Worm (Caenorhabditis elegans): Measurements from ENCODE around the gene C27D6.11.

DNA sequence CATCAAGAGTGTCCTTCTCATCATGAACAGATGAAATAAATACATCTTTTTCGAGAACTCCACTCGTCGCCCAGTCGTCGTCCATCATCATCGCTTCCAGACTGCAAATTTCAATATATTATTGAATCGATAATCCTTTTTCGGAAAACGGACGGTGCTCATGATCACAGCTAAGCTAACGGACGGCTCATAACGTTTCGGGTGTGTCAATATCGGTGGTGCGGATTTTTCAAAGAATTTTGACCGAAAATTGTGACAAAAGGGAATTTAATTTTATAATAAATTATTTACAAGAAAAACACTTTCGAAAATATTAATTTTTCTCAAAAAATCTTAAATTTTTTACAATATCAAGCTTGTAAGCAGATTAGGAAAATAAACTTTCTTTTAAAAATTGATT, 26.5 kb upstream of the C27D6.11 start, which contains the start of gene crh-2:
- TF ChIP-seq lsy-2 (tag; optimal IDR thresholded peaks at IDR 0.05) (no peak), ceh-82 (tag; optimal IDR thresholded peaks at IDR 0.05) (no peak), snpc-4 (tag; optimal IDR thresholded peaks at IDR 0.05) (no peak), zag-1 (tag; optimal IDR thresholded peaks at IDR 0.05) (no peak), blmp-1 (tag; optimal IDR thresholded peaks at IDR 0.05; ENCODE audit: insufficient read depth) (no peak), dmd-4 (tag; optimal IDR thresholded peaks at IDR 0.05) (no peak), R02D3.7 (tag; optimal IDR thresholded peaks at IDR 0.05) (no peak), nhr-237 (tag; optimal IDR thresholded peaks at IDR 0.05) (no peak), mdl-1 (tag; optimal IDR thresholded peaks at IDR 0.05) (no peak), lin-13 (GFP tag; optimal IDR thresholded peaks at IDR 0.05) (no peak), unc-62 (GFP tag; optimal IDR thresholded peaks at IDR 0.05) (no peak), unc-39 (tag; optimal IDR thresholded peaks at IDR 0.05) (no peak)
